Fruit fly (Drosophila melanogaster) whole organism, pupa: ENCODE results near the gene Jon66Ci.

ENCODE experiments used
- CG15710 ChIP-seq: fragments of 200-800 bp; sonication (Bioruptor generic); optimal IDR thresholded peaks from 2 replicates; lab custom pipeline; 2018; ENCODE audit warnings: missing biosample characterization, mild to moderate bottlenecking, missing genetic modification characterization, moderate library complexity
- CG17806 ChIP-seq: fragments of 200-800 bp; sonication (Bioruptor generic); optimal IDR thresholded peaks from 2 replicates; lab custom pipeline; 2018; ENCODE audit warnings: missing biosample characterization, mild to moderate bottlenecking, missing genetic modification characterization, moderate library complexity
- CG32121 ChIP-seq: fragments of 200-800 bp; sonication (Bioruptor generic); IDR thresholded peaks from 2 replicates; pipeline ENCODE4 v1.3.6; 2022; ENCODE audit warnings: missing biosample characterization, missing genetic modification characterization
- EcR ChIP-seq: fragments of 200-800 bp; sonication (Bioruptor generic); optimal IDR thresholded peaks from 3 replicates; lab custom pipeline; 2019; ENCODE audit warnings: missing biosample characterization, missing genetic modification characterization, mild to moderate bottlenecking, moderate library complexity, missing genetic modification reagents
- rn ChIP-seq: fragments of 200-800 bp; sonication (Bioruptor generic); IDR thresholded peaks from 2 replicates; pipeline ENCODE4 v1.3.6; 2022; ENCODE audit warnings: missing biosample characterization, missing genetic modification characterization

- TF ChIP-seq rn (GFP tag; lab: Robert Waterston, UW) (no peak), EcR (GFP tag; lab: Kevin White, UChicago) (no peak), CG15710 (tag; lab: Kevin White, UChicago) (no peak), CG32121 (GFP tag; lab: Robert Waterston, UW) (0 out of 2 replicates have a peak, but pooled peaks have one; percentile 15), CG17806 (no peak)
Observed at dm6 chr3L:8394944-8395343, 3.6 kb downstream of the Jon66Ci start.
